Fruit fly (Drosophila melanogaster) whole organism, wandering third instar larva: ENCODE results near the gene CG31624.

Source experiments
- Abd-B ChIP-seq: fragments of >200 bp; optimal IDR thresholded peaks from 2 replicates; lab custom pipeline; 2017; ENCODE audit warnings: missing biosample characterization, missing genetic modification characterization
- CG32264 ChIP-seq: fragments of 200-800 bp; sonication (Bioruptor generic); optimal IDR thresholded peaks from 2 replicates; lab custom pipeline; 2016; ENCODE audit warnings: missing biosample characterization, missing genetic modification characterization
- CG9705 ChIP-seq: fragments of 200-800 bp; sonication (Bioruptor generic); optimal IDR thresholded peaks from 2 replicates; lab custom pipeline; 2018; ENCODE audit warnings: missing biosample characterization, mild to moderate bottlenecking, missing genetic modification characterization
- CrebA ChIP-seq: fragments of 200-800 bp; sonication (Bioruptor generic); optimal IDR thresholded peaks from 2 replicates; lab custom pipeline; 2016; ENCODE audit warnings: missing biosample characterization, mild to moderate bottlenecking, missing genetic modification characterization, borderline replicate concordance
- Dfd ChIP-seq: fragments of >200 bp; optimal IDR thresholded peaks from 2 replicates; lab custom pipeline; 2017; ENCODE audit warnings: missing biosample characterization, missing genetic modification characterization
- Dif ChIP-seq: fragments of 200-275, 200-300 bp; sonication (Bioruptor generic); optimal IDR thresholded peaks from 2 replicates; lab custom pipeline; 2018; ENCODE audit warnings: missing biosample characterization, missing genetic modification characterization; ENCODE audit not compliant: partially characterized antibody
- GATAd ChIP-seq: sonication (Bioruptor generic); optimal IDR thresholded peaks from 2 replicates; lab custom pipeline; 2016; ENCODE audit warnings: missing biosample characterization, missing genetic modification characterization
- HLH106 ChIP-seq: fragments of 200-800 bp; optimal IDR thresholded peaks from 3 replicates; lab custom pipeline; 2019; ENCODE audit warnings: missing biosample characterization, mild to moderate bottlenecking, missing genetic modification characterization, moderate library complexity
- Hnf4 ChIP-seq: fragments of 200-800 bp; sonication (Bioruptor generic); optimal IDR thresholded peaks from 2 replicates; lab custom pipeline; 2016; ENCODE audit warnings: missing biosample characterization, mild to moderate bottlenecking, missing genetic modification characterization
- Hr78 ChIP-seq: fragments of >200 bp; optimal IDR thresholded peaks from 2 replicates; lab custom pipeline; 2017; ENCODE audit warnings: missing biosample characterization, missing genetic modification characterization
- Hr83 ChIP-seq: fragments of 200-300 bp; sonication (Bioruptor generic); optimal IDR thresholded peaks from 2 replicates; lab custom pipeline; 2016; ENCODE audit warnings: missing biosample characterization, mild to moderate bottlenecking, missing genetic modification characterization, moderate library complexity; ENCODE audit not compliant: poor library complexity, severe bottlenecking
- Jra ChIP-seq: sonication (Bioruptor generic); optimal IDR thresholded peaks from 2 replicates; lab custom pipeline; 2016; ENCODE audit warnings: missing biosample characterization, missing genetic modification characterization
- Mio ChIP-seq: sonication (Bioruptor generic); optimal IDR thresholded peaks from 2 replicates; lab custom pipeline; 2016; ENCODE audit warnings: missing biosample characterization, missing genetic modification characterization
- Myc ChIP-seq: fragments of >200 bp; optimal IDR thresholded peaks from 2 replicates; lab custom pipeline; 2017
- N ChIP-seq: fragments of >200 bp; optimal IDR thresholded peaks from 2 replicates; lab custom pipeline; 2018; ENCODE audit warnings: missing biosample characterization, missing external identifiers, missing genetic modification characterization
- OdsH ChIP-seq: fragments of 200-800 bp; sonication (Bioruptor generic); optimal IDR thresholded peaks from 2 replicates; lab custom pipeline; 2016; ENCODE audit warnings: missing biosample characterization, mild to moderate bottlenecking, missing genetic modification characterization
- Rel ChIP-seq, 2 experiments: fragments of 200-800 bp; sonication (Bioruptor generic) in 1 of 2; optimal IDR thresholded peaks; 2 replicates in 1 of 2; 3 replicates in 1 of 2; lab custom pipeline; 2016 to 2019; ENCODE audit warnings: mild to moderate bottlenecking in 2 of 2, missing biosample characterization in 2 of 2, missing genetic modification characterization in 2 of 2, moderate library complexity in 1 of 2
- Sp1 ChIP-seq: fragments of 200-800 bp; sonication (Bioruptor generic); optimal IDR thresholded peaks from 3 replicates; lab custom pipeline; 2019; ENCODE audit warnings: missing biosample characterization, mild to moderate bottlenecking, missing genetic modification characterization, moderate library complexity
- Vsx2 ChIP-seq: fragments of 200-300, 225-300 bp; sonication (Bioruptor generic); optimal IDR thresholded peaks from 2 replicates; lab custom pipeline; 2018; ENCODE audit warnings: missing biosample characterization, missing genetic modification characterization; ENCODE audit not compliant: partially characterized antibody
- br ChIP-seq: fragments of 200-800 bp; sonication (Bioruptor generic); optimal IDR thresholded peaks from 2 replicates; lab custom pipeline; 2016; ENCODE audit warnings: missing biosample characterization, missing genetic modification characterization
- brk ChIP-seq: fragments of 200-800 bp; sonication (Bioruptor generic); optimal IDR thresholded peaks from 2 replicates; lab custom pipeline; 2016; ENCODE audit warnings: missing biosample characterization, mild to moderate bottlenecking, missing genetic modification characterization
- dl ChIP-seq, 2 experiments: fragments of 175-275, 200-275 bp in 1 of 2; fragments of 200-275 bp in 1 of 2; sonication (Bioruptor generic); optimal IDR thresholded peaks; lab custom pipeline; 2018; ENCODE audit warnings: mild to moderate bottlenecking in 2 of 2, missing biosample characterization in 2 of 2, missing genetic modification characterization in 2 of 2, moderate library complexity in 2 of 2; ENCODE audit not compliant: partially characterized antibody in 2 of 2, insufficient read depth in 1 of 2
- dmrt93B ChIP-seq: fragments of 200-800 bp; sonication (Bioruptor generic); optimal IDR thresholded peaks from 2 replicates; lab custom pipeline; 2018; ENCODE audit warnings: missing biosample characterization, mild to moderate bottlenecking, missing genetic modification characterization
- dsf ChIP-seq: sonication (Bioruptor generic); optimal IDR thresholded peaks from 2 replicates; lab custom pipeline; 2016; ENCODE audit warnings: missing biosample characterization, missing genetic modification characterization, borderline replicate concordance
- ey ChIP-seq: fragments of 200-800 bp; sonication (Bioruptor generic); optimal IDR thresholded peaks from 2 replicates; lab custom pipeline; 2016; ENCODE audit warnings: missing biosample characterization, missing genetic modification characterization
- foxo ChIP-seq, 2 experiments: fragments of 200-800 bp; sonication (Bioruptor generic); optimal IDR thresholded peaks; 2 replicates in 1 of 2; 3 replicates in 1 of 2; lab custom pipeline; 2016 to 2017; ENCODE audit warnings: missing biosample characterization in 2 of 2, missing genetic modification characterization in 2 of 2
- fru ChIP-seq: fragments of 200-800 bp; sonication (Bioruptor generic); optimal IDR thresholded peaks from 3 replicates; lab custom pipeline; 2016; ENCODE audit warnings: missing biosample characterization, mild to moderate bottlenecking, missing genetic modification characterization
- h ChIP-seq: fragments of 200-800 bp; sonication (Bioruptor generic); optimal IDR thresholded peaks from 3 replicates; lab custom pipeline; 2016; ENCODE audit warnings: missing biosample characterization, mild to moderate bottlenecking, missing genetic modification characterization
- jim ChIP-seq: fragments of 175-275, 200-325 bp; sonication (Bioruptor generic); optimal IDR thresholded peaks from 2 replicates; lab custom pipeline; 2016; ENCODE audit warnings: missing biosample characterization, mild to moderate bottlenecking, missing genetic modification characterization
- lola ChIP-seq: fragments of >200 bp; optimal IDR thresholded peaks from 2 replicates; lab custom pipeline; 2017; ENCODE audit warnings: missing biosample characterization, missing genetic modification characterization
- pan ChIP-seq: fragments of >200 bp; optimal IDR thresholded peaks from 2 replicates; lab custom pipeline; 2017
- psq ChIP-seq: fragments of 200-800 bp; sonication (Bioruptor generic); optimal IDR thresholded peaks from 3 replicates; lab custom pipeline; 2017; ENCODE audit warnings: missing biosample characterization, mild to moderate bottlenecking, missing genetic modification characterization, moderate library complexity
- rgr ChIP-seq: fragments of 200-800 bp; sonication (Bioruptor generic); optimal IDR thresholded peaks from 3 replicates; lab custom pipeline; 2016; ENCODE audit warnings: missing biosample characterization, mild to moderate bottlenecking, missing genetic modification characterization
- sage ChIP-seq: fragments of 200-800 bp; sonication (Bioruptor generic); optimal IDR thresholded peaks from 2 replicates; lab custom pipeline; 2016; ENCODE audit warnings: missing biosample characterization, mild to moderate bottlenecking, missing genetic modification characterization
- sv ChIP-seq: fragments of 200-800 bp; sonication (Bioruptor generic); optimal IDR thresholded peaks from 3 replicates; lab custom pipeline; 2016; ENCODE audit warnings: missing biosample characterization, missing genetic modification characterization
- tai ChIP-seq: sonication (Bioruptor generic); optimal IDR thresholded peaks from 2 replicates; lab custom pipeline; 2016; ENCODE audit warnings: missing biosample characterization, missing genetic modification characterization
- usp ChIP-seq: fragments of >200 bp; optimal IDR thresholded peaks from 2 replicates; lab custom pipeline; 2017; ENCODE audit warnings: missing biosample characterization, missing genetic modification characterization
- woc ChIP-seq: sonication (Bioruptor generic); optimal IDR thresholded peaks from 2 replicates; lab custom pipeline; 2016; ENCODE audit warnings: missing biosample characterization, mild to moderate bottlenecking, missing genetic modification characterization

Gene CG31624

DNA sequence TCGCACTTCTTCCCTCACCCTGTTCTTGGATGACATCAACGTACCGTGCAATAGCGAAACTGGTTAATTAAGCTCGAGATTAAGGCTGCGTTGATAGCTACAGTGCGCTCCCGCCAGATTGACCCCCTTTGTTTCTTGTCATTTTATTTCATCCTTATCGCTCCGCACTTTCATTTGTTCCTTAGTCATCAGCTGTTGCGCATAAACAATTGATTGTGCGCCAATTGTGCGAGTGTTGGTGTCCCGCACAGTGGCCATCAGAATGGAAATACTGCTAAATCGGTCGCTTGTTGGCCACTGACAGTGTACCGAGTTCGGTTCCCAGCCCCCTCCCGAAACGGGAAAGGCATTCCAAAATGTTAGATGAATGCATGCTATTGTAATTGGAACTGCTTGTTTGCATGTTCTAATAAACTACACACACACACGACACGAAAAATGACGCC is 19.5 kb upstream of the CG31624 start:
- no peak for TF ChIP-seq Rel (GFP tag; optimal IDR thresholded peaks at IDR 0.05; lab: Kevin White, UChicago)
- TF ChIP-seq Rel (tag; optimal IDR thresholded peaks at IDR 0.05; lab: Kevin White, UChicago) = peak; percentile 56
- TF ChIP-seq rgr (GFP tag; lab: Kevin White, UChicago) = no peak
- TF ChIP-seq h (GFP tag; lab: Kevin White, UChicago) = no peak
- TF ChIP-seq GATAd = no peak
- no peak for TF ChIP-seq Hr78 (GFP tag; lab: Kevin White, UChicago)
- no peak for TF ChIP-seq CG32264 (GFP tag; lab: Kevin White, UChicago)
- no peak for TF ChIP-seq CG9705
- no peak for TF ChIP-seq jim (GFP tag; lab: Kevin White, UChicago)
- TF ChIP-seq br = peak; percentile 16
- TF ChIP-seq Hr83 = no peak
- TF ChIP-seq dl (GFP tag; optimal IDR thresholded peaks at IDR 0.05; lab: Kevin White, UChicago; ENCODE audit: insufficient read depth in 1 of 2, partially characterized antibody in 2 of 2) = no peak
- no peak for TF ChIP-seq dsf
- no peak for TF ChIP-seq Dif (GFP tag; lab: Kevin White, UChicago)
- TF ChIP-seq tai (GFP tag; lab: Kevin White, UChicago) = no peak
- peak; percentile 27 for TF ChIP-seq HLH106
- no peak for TF ChIP-seq pan (lab: Kevin White, UChicago)
- no peak for TF ChIP-seq CrebA (GFP tag; lab: Kevin White, UChicago)
- TF ChIP-seq sage (GFP tag; lab: Kevin White, UChicago) = no peak
- TF ChIP-seq Jra = no peak
- TF ChIP-seq Hnf4 (GFP tag; lab: Kevin White, UChicago) = no peak
- TF ChIP-seq Vsx2 (GFP tag; lab: Kevin White, UChicago) = no peak
- TF ChIP-seq Sp1 (GFP tag; lab: Kevin White, UChicago) = no peak
- TF ChIP-seq N (GFP tag; lab: Kevin White, UChicago) = no peak
- TF ChIP-seq psq = peak; percentile 50
- TF ChIP-seq Abd-B (GFP tag; lab: Kevin White, UChicago) = no peak
- TF ChIP-seq usp (GFP tag; lab: Kevin White, UChicago) = no peak
- TF ChIP-seq ey (GFP tag; lab: Kevin White, UChicago) = no peak
- TF ChIP-seq Mio = no peak
- TF ChIP-seq dmrt93B = no peak
- TF ChIP-seq sv (GFP tag; lab: Kevin White, UChicago) = no peak
- no peak for TF ChIP-seq lola (GFP tag; lab: Kevin White, UChicago)
- no peak for TF ChIP-seq fru (GFP tag; lab: Kevin White, UChicago)
- TF ChIP-seq woc = no peak
- peak; percentile 4 for TF ChIP-seq OdsH
- no peak for TF ChIP-seq Myc (lab: Kevin White, UChicago)
- TF ChIP-seq brk (GFP tag; lab: Kevin White, UChicago) = no peak
- TF ChIP-seq Dfd (GFP tag; lab: Kevin White, UChicago) = no peak
- peak in 1 of 2 experiments; percentile 34 for TF ChIP-seq foxo (GFP tag; optimal IDR thresholded peaks at IDR 0.05; lab: Kevin White, UChicago)

DNA sequence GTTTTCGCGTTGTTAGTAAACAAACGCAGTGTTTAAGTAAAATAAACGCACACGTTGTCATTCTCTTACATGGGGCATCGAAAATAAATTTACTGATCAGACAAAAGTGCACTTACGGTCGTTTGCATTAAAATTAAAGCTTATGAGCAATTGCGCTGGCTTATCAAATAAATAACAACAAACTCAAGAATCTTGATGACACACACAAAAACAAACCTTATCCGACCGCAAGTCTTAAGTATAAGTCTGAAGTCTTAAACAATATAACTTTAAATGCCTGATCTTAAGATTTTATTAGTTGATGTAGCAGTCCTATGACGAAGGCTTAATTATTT is 18.7 kb upstream of the CG31624 start:
- peak; percentile 29 for TF ChIP-seq h (GFP tag; lab: Kevin White, UChicago)
- peak; percentile 4 for TF ChIP-seq Vsx2 (GFP tag; lab: Kevin White, UChicago)
- peak; percentile 14 for TF ChIP-seq sage (GFP tag; lab: Kevin White, UChicago)
- TF ChIP-seq Rel (GFP tag; optimal IDR thresholded peaks at IDR 0.05; lab: Kevin White, UChicago) = no peak
- no peak for TF ChIP-seq Rel (tag; optimal IDR thresholded peaks at IDR 0.05; lab: Kevin White, UChicago)
- no peak for TF ChIP-seq psq
- no peak for TF ChIP-seq woc
- no peak for TF ChIP-seq HLH106
- no peak for TF ChIP-seq lola (GFP tag; lab: Kevin White, UChicago)
- no peak for TF ChIP-seq usp (GFP tag; lab: Kevin White, UChicago)
- no peak for TF ChIP-seq Abd-B (GFP tag; lab: Kevin White, UChicago)
- peak; percentile 35 for TF ChIP-seq brk (GFP tag; lab: Kevin White, UChicago)
- TF ChIP-seq Myc (lab: Kevin White, UChicago) = no peak
- no peak for TF ChIP-seq jim (GFP tag; lab: Kevin White, UChicago)
- no peak for TF ChIP-seq rgr (GFP tag; lab: Kevin White, UChicago)
- TF ChIP-seq dsf = no peak
- TF ChIP-seq fru (GFP tag; lab: Kevin White, UChicago) = no peak
- no peak for TF ChIP-seq Sp1 (GFP tag; lab: Kevin White, UChicago)
- no peak for TF ChIP-seq Dif (GFP tag; lab: Kevin White, UChicago)
- no peak for TF ChIP-seq Hnf4 (GFP tag; lab: Kevin White, UChicago)
- TF ChIP-seq pan (lab: Kevin White, UChicago) = no peak
- no peak for TF ChIP-seq OdsH
- TF ChIP-seq GATAd = no peak
- TF ChIP-seq ey (GFP tag; lab: Kevin White, UChicago) = no peak
